Worm (Caenorhabditis elegans) whole organism, midembryonic: ENCODE measurements around the gene F18A12.7.

Experiments
- tab-1 ChIP-seq: fragments of 200-800 bp; sonication (Bioruptor generic); IDR thresholded peaks from 2 replicates; pipeline ENCODE4 v1.3.6; 2022; ENCODE audit warnings: missing genetic modification characterization, missing compliant biosample characterization
- ztf-23 ChIP-seq: fragments of 200-800 bp; sonication (Bioruptor generic); IDR thresholded peaks from 2 replicates; pipeline ENCODE4 v1.3.6; 2022; ENCODE audit warnings: missing genetic modification reagents, missing genetic modification characterization, missing compliant biosample characterization

- TF ChIP-seq tab-1 (GFP tag; lab: Robert Waterston, UW) (no peak), ztf-23 (GFP tag; lab: Robert Waterston, UW) (no peak)
Observed at ce11 chrII:3440641-3440926, 26.3 kb upstream of the F18A12.7 start, which contains the start of gene C16C8.17.
